Fruit fly (Drosophila melanogaster) Kc167 (cell line): ENCODE measurements around the gene lectin-33A.

Source experiments
- Myc ChIP-seq: fragments of >200 bp; optimal IDR thresholded peaks from 2 replicates; lab custom pipeline; 2017; ENCODE audit warnings: missing external identifiers
- Sin3A ChIP-seq: fragments of >200 bp; optimal IDR thresholded peaks from 2 replicates; lab custom pipeline; 2018; ENCODE audit warnings: missing external identifiers
- h ChIP-seq: fragments of >200 bp; optimal IDR thresholded peaks from 3 replicates; lab custom pipeline; 2018; ENCODE audit warnings: missing external identifiers
- insv ChIP-seq: fragments of >200 bp; optimal IDR thresholded peaks from 3 replicates; lab custom pipeline; 2018; ENCODE audit warnings: missing external identifiers
- psq ChIP-seq: fragments of >200 bp; optimal IDR thresholded peaks from 2 replicates; lab custom pipeline; 2017; ENCODE audit warnings: missing external identifiers
- ttk ChIP-seq: sonication (Bioruptor generic); optimal IDR thresholded peaks from 2 replicates; lab custom pipeline; 2017; ENCODE audit warnings: missing external identifiers

Gene lectin-33A

dm6 chr2L:11001376-11002122 is at the start of gene lectin-33A, which contains the start of gene aub:
lectin-33A (plus strand) TSS chr2L:11002072.
aub (minus strand) TSS chr2L:11001476.
- TF ChIP-seq h (lab: Kevin White, UChicago) (no peak), Myc (lab: Kevin White, UChicago) (no peak), Sin3A (lab: Kevin White, UChicago) (no peak), psq (lab: Kevin White, UChicago) (no peak), insv (lab: Kevin White, UChicago) (no peak), ttk (lab: Kevin White, UChicago) (no peak)

dm6 chr2L:10963979-10964378 is 37.9 kb upstream of the lectin-33A start, which contains the start of gene dpr2:
dpr2 (minus strand) TSS chr2L:10964153.
- no peak for TF ChIP-seq insv (lab: Kevin White, UChicago)
- TF ChIP-seq psq (lab: Kevin White, UChicago), result no peak
- TF ChIP-seq Myc (lab: Kevin White, UChicago), result no peak
- no peak for TF ChIP-seq h (lab: Kevin White, UChicago)
- TF ChIP-seq ttk (lab: Kevin White, UChicago), result no peak
- no peak for TF ChIP-seq Sin3A (lab: Kevin White, UChicago)

- TF ChIP-seq ttk (lab: Kevin White, UChicago) (no peak), Myc (lab: Kevin White, UChicago) (no peak), insv (lab: Kevin White, UChicago) (no peak), Sin3A (lab: Kevin White, UChicago) (no peak), h (lab: Kevin White, UChicago) (no peak), psq (lab: Kevin White, UChicago) (no peak)
Observed at dm6 chr2L:10964493-10964892, 37.4 kb upstream of the lectin-33A start.

- TF ChIP-seq ttk (lab: Kevin White, UChicago) (no peak), insv (lab: Kevin White, UChicago) (no peak), h (lab: Kevin White, UChicago) (no peak), psq (lab: Kevin White, UChicago) (no peak), Myc (lab: Kevin White, UChicago) (no peak), Sin3A (lab: Kevin White, UChicago) (no peak)
Observed at dm6 chr2L:10965962-10966361, 35.9 kb upstream of the lectin-33A start.

- TF ChIP-seq Myc (lab: Kevin White, UChicago) (no peak), ttk (lab: Kevin White, UChicago) (no peak), psq (lab: Kevin White, UChicago) (no peak), Sin3A (lab: Kevin White, UChicago) (no peak), insv (lab: Kevin White, UChicago) (no peak), h (lab: Kevin White, UChicago) (no peak)
Observed at dm6 chr2L:10967257-10968008, 34.4 kb upstream of the lectin-33A start.

- TF ChIP-seq Myc (lab: Kevin White, UChicago) (no peak), psq (lab: Kevin White, UChicago) (no peak), Sin3A (lab: Kevin White, UChicago) (no peak), h (lab: Kevin White, UChicago) (no peak), insv (lab: Kevin White, UChicago) (no peak)
Observed at dm6 chr2L:10968009-10968383, 33.9 kb upstream of the lectin-33A start.

dm6 chr2L:10970134-10970533 is 31.7 kb upstream of the lectin-33A start, which contains the start of the genes Tmem214 and YL-1:
Tmem214 (minus strand) TSS chr2L:10970275.
YL-1 (plus strand) TSS chr2L:10970443.
- TF ChIP-seq Myc (lab: Kevin White, UChicago) (no peak), insv (lab: Kevin White, UChicago) (no peak), Sin3A (lab: Kevin White, UChicago) (no peak), psq (lab: Kevin White, UChicago) (no peak), ttk (lab: Kevin White, UChicago) (no peak), h (lab: Kevin White, UChicago) (no peak)

- TF ChIP-seq insv (lab: Kevin White, UChicago) (no peak), Myc (lab: Kevin White, UChicago) (no peak), ttk (lab: Kevin White, UChicago) (no peak), Sin3A (lab: Kevin White, UChicago) (no peak), h (lab: Kevin White, UChicago) (no peak), psq (lab: Kevin White, UChicago) (no peak)
Observed at dm6 chr2L:10972224-10972623, 29.6 kb upstream of the lectin-33A start, which contains the start of gene CG16743. CG16743 (plus strand) TSS chr2L:10972280.

- TF ChIP-seq Myc (lab: Kevin White, UChicago), result no peak
- TF ChIP-seq psq (lab: Kevin White, UChicago), result no peak
- no peak for TF ChIP-seq insv (lab: Kevin White, UChicago)
- TF ChIP-seq h (lab: Kevin White, UChicago), result no peak
- TF ChIP-seq ttk (lab: Kevin White, UChicago), result no peak
- no peak for TF ChIP-seq Sin3A (lab: Kevin White, UChicago)
Observed at dm6 chr2L:10974638-10975037, 27.2 kb upstream of the lectin-33A start.

dm6 chr2L:10975193-10975592 is 26.7 kb upstream of the lectin-33A start, which contains the start of gene abo:
abo (minus strand) TSS chr2L:10975293.
- TF ChIP-seq Sin3A (lab: Kevin White, UChicago) (no peak), psq (lab: Kevin White, UChicago) (no peak), ttk (lab: Kevin White, UChicago) (no peak), Myc (lab: Kevin White, UChicago) (no peak), insv (lab: Kevin White, UChicago) (no peak), h (lab: Kevin White, UChicago) (no peak)
